Worm (Caenorhabditis elegans): ENCODE results near the gene C17G10.13.

Gene C17G10.13

ce11 chrII:5555522-5555921 lies 34.1 kb downstream of the C17G10.13 start:
- TF ChIP-seq dve-1 (tag; optimal IDR thresholded peaks at IDR 0.05; ENCODE audit: insufficient read depth) (peak; percentile 21), nhr-102 (tag; optimal IDR thresholded peaks at IDR 0.05) (peak; percentile 22), zfp-2 (tag; optimal IDR thresholded peaks at IDR 0.05) (no peak), daf-16 (GFP tag; optimal IDR thresholded peaks at IDR 0.05) (no peak), daf-16 (tag; optimal IDR thresholded peaks at IDR 0.05) (peak; percentile 47), unc-62 (GFP tag; optimal IDR thresholded peaks at IDR 0.05 in 1 of 2) (peak in 1 of 2 experiments; percentile 2), unc-62 (tag; optimal IDR thresholded peaks at IDR 0.05) (no peak), ces-1 (GFP tag; optimal IDR thresholded peaks at IDR 0.05) (no peak)

ce11 chrII:5554788-5555187 lies 34.8 kb downstream of the C17G10.13 start:
- TF ChIP-seq lsy-2 (tag; optimal IDR thresholded peaks at IDR 0.05) (no peak), mep-1 (tag; optimal IDR thresholded peaks at IDR 0.05) (no peak), spr-1 (tag; optimal IDR thresholded peaks at IDR 0.05) (no peak), php-3 (GFP tag; IDR thresholded peaks at IDR 0.05) (no peak), dmd-6 (GFP tag; IDR thresholded peaks at IDR 0.05) (peak; percentile 85), aly-2 (tag; optimal IDR thresholded peaks at IDR 0.05) (no peak), R02D3.7 (tag; optimal IDR thresholded peaks at IDR 0.05) (no peak), unc-62 (GFP tag; optimal IDR thresholded peaks at IDR 0.05 in 1 of 2) (no peak), unc-62 (tag; optimal IDR thresholded peaks at IDR 0.05) (no peak), nhr-77 (tag; optimal IDR thresholded peaks at IDR 0.05) (no peak), ceh-28 (tag; optimal IDR thresholded peaks at IDR 0.05) (no peak), dve-1 (tag; optimal IDR thresholded peaks at IDR 0.05; ENCODE audit: insufficient read depth) (peak; percentile 19), mes-2 (tag; optimal IDR thresholded peaks at IDR 0.05; ENCODE audit: poor library complexity, severe bottlenecking) (no peak), hmg-1.1 (GFP tag; IDR thresholded peaks at IDR 0.05) (no peak), unc-130 (GFP tag; optimal IDR thresholded peaks at IDR 0.05) (no peak), daf-16 (GFP tag; optimal IDR thresholded peaks at IDR 0.05) (no peak), daf-16 (tag; optimal IDR thresholded peaks at IDR 0.05) (peak; percentile 51), hif-1 (tag; optimal IDR thresholded peaks at IDR 0.05) (no peak), ZK546.5 (tag; optimal IDR thresholded peaks at IDR 0.05) (no peak), mxl-3 (GFP tag; optimal IDR thresholded peaks at IDR 0.05) (no peak), pha-4 (GFP tag; IDR thresholded peaks at IDR 0.05) (no peak), pha-4 (tag; optimal IDR thresholded peaks at IDR 0.05) (no peak), set-16 (GFP tag; IDR thresholded peaks at IDR 0.05) (no peak)

- no peak for TF ChIP-seq ztf-7 (tag; optimal IDR thresholded peaks at IDR 0.05)
- TF ChIP-seq ctbp-1 (GFP tag; IDR thresholded peaks at IDR 0.05) = no peak
- TF ChIP-seq unc-39 (tag; optimal IDR thresholded peaks at IDR 0.05) = no peak
- TF ChIP-seq attf-4 (tag; optimal IDR thresholded peaks at IDR 0.05) = no peak
- TF ChIP-seq fkh-10 (GFP tag; optimal IDR thresholded peaks at IDR 0.05) = no peak
- no peak for TF ChIP-seq lsy-2 (tag; optimal IDR thresholded peaks at IDR 0.05)
- TF ChIP-seq skn-1 (tag; optimal IDR thresholded peaks at IDR 0.05) = no peak
- TF ChIP-seq aly-2 (tag; optimal IDR thresholded peaks at IDR 0.05) = no peak
- no peak for TF ChIP-seq mep-1 (tag; optimal IDR thresholded peaks at IDR 0.05)
- TF ChIP-seq nhr-6 (tag; optimal IDR thresholded peaks at IDR 0.05) = no peak
- TF ChIP-seq F26F4.8 (GFP tag; conservative IDR thresholded peaks at IDR 0.05) = no peak
- TF ChIP-seq lin-1 (GFP tag; IDR thresholded peaks at IDR 0.05) = no peak
Observed at ce11 chrII:5554317-5554716, 35.3 kb downstream of the C17G10.13 start, which contains the start of gene ins-12. ins-12 (plus strand) TSS chrII:5554617.

- TF ChIP-seq ctbp-1 (GFP tag; IDR thresholded peaks at IDR 0.05) (no peak), mdl-1 (tag; optimal IDR thresholded peaks at IDR 0.05) (peak in 1 of 2 experiments; percentile 23), nhr-48 (tag; optimal IDR thresholded peaks at IDR 0.05) (no peak), F26F4.8 (GFP tag; conservative IDR thresholded peaks at IDR 0.05) (no peak), dmd-6 (GFP tag; IDR thresholded peaks at IDR 0.05) (peak; percentile 53), egl-27 (tag; optimal IDR thresholded peaks at IDR 0.05) (no peak), dmd-9 (GFP tag; IDR thresholded peaks at IDR 0.05) (no peak), ceh-44 (GFP tag; IDR thresholded peaks at IDR 0.05) (no peak), pqm-1 (tag; optimal IDR thresholded peaks at IDR 0.05) (peak; percentile 52), hmg-1.1 (GFP tag; IDR thresholded peaks at IDR 0.05) (no peak), tra-1 (GFP tag; IDR thresholded peaks at IDR 0.05) (no peak), nhr-111 (GFP tag; optimal IDR thresholded peaks at IDR 0.05) (no peak), attf-4 (tag; optimal IDR thresholded peaks at IDR 0.05) (no peak), vab-7 (GFP tag; IDR thresholded peaks at IDR 0.05) (no peak), fkh-10 (GFP tag; optimal IDR thresholded peaks at IDR 0.05) (no peak), Y48G9A.11 (GFP tag; IDR thresholded peaks at IDR 0.05) (no peak), ceh-28 (tag; optimal IDR thresholded peaks at IDR 0.05) (no peak), unc-39 (tag; optimal IDR thresholded peaks at IDR 0.05) (no peak), T26A8.4 (GFP tag; IDR thresholded peaks at IDR 0.05) (no peak), aha-1 (tag) (no peak)
Observed at ce11 chrII:5553531-5553930, 36.1 kb downstream of the C17G10.13 start.

All from whole organism, L4 larva.